Worm (Caenorhabditis elegans): ENCODE data around the gene nhr-5.

nhr-5 gene

DNA sequence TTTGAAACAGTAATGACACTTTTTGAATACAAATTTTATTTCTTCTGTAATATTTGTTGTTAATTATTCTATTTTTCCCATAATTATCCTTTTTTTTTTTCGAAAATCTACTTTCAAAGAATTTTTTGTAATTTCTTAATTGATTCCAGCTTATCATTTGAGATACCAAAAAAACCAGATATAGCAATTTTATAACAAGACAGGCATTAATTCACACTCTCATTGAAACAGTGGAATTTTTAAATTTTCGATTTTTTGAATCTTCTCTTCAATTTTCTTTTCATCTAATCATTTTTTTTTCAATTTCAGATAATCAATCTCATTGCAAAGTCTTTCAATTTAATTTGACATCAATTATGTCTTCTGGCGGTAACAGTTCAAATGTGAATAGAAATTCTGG, at the start of gene nhr-5:
Gene nhr-5 (plus strand): TSS at position 301 of the 400 bp plus-strand sequence.
- TF ChIP-seq ets-7 (tag; optimal IDR thresholded peaks at IDR 0.05) (no peak), scrt-1 (GFP tag; IDR thresholded peaks at IDR 0.05) (no peak), ceh-13 (GFP tag; optimal IDR thresholded peaks at IDR 0.05) (no peak), tbx-37 (GFP tag; conservative IDR thresholded peaks at IDR 0.05) (no peak), hmbx-1 (tag; optimal IDR thresholded peaks at IDR 0.05) (no peak), B0310.2 (tag; optimal IDR thresholded peaks at IDR 0.05) (no peak), flt-1 (GFP tag; IDR thresholded peaks at IDR 0.05) (no peak), ama-1 (optimal IDR thresholded peaks at IDR 0.05) (no peak), sea-1 (GFP tag; conservative IDR thresholded peaks at IDR 0.05) (no peak)

DNA sequence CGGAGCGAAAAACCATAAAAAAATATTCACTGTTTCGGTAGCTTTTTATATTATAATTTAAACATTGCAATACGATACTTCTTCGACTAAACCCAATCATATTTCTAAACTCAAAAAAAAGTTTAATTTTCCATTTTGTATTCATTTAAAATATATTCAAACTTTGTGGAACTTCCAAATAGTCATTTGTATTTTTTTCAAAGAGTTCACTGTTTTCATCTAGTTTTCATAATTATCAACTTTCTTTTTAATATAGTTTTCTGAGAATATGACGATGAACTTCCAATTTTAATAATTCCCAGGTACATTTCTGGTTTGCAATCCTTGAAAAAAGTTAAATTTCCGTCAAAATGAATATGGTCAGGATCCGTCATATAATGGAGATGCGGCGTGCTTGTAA, 38.8 kb upstream of the nhr-5 start, which contains the start of gene cpna-4:
Gene cpna-4 (plus strand): TSS at position 301 of the 400 bp plus-strand sequence.
- TF ChIP-seq flt-1 (GFP tag; IDR thresholded peaks at IDR 0.05), result no peak
- TF ChIP-seq hmbx-1 (tag; optimal IDR thresholded peaks at IDR 0.05), result no peak
- no peak for TF ChIP-seq pes-1 (GFP tag; IDR thresholded peaks at IDR 0.05)
- no peak for TF ChIP-seq tbx-11 (GFP tag; IDR thresholded peaks at IDR 0.05)
- no peak for TF ChIP-seq sea-1 (GFP tag; conservative IDR thresholded peaks at IDR 0.05)
- TF ChIP-seq ceh-13 (GFP tag; optimal IDR thresholded peaks at IDR 0.05), result no peak
- TF ChIP-seq tra-4 (tag; optimal IDR thresholded peaks at IDR 0.05), result no peak
- no peak for TF ChIP-seq tbx-37 (GFP tag; conservative IDR thresholded peaks at IDR 0.05)
- TF ChIP-seq B0310.2 (tag; optimal IDR thresholded peaks at IDR 0.05), result no peak
- no peak for TF ChIP-seq hnd-1 (tag; optimal IDR thresholded peaks at IDR 0.05)
- TF ChIP-seq ets-7 (tag; optimal IDR thresholded peaks at IDR 0.05), result no peak
- no peak for TF ChIP-seq ceh-36 (tag; optimal IDR thresholded peaks at IDR 0.05)
- TF ChIP-seq hmg-4 (GFP tag; optimal IDR thresholded peaks at IDR 0.05), result no peak
- no peak for TF ChIP-seq aly-1 (tag; optimal IDR thresholded peaks at IDR 0.05)
- TF ChIP-seq F13C5.2 (tag; optimal IDR thresholded peaks at IDR 0.05), result no peak
- no peak for TF ChIP-seq scrt-1 (GFP tag; IDR thresholded peaks at IDR 0.05)
- TF ChIP-seq ama-1 (optimal IDR thresholded peaks at IDR 0.05), result no peak

DNA sequence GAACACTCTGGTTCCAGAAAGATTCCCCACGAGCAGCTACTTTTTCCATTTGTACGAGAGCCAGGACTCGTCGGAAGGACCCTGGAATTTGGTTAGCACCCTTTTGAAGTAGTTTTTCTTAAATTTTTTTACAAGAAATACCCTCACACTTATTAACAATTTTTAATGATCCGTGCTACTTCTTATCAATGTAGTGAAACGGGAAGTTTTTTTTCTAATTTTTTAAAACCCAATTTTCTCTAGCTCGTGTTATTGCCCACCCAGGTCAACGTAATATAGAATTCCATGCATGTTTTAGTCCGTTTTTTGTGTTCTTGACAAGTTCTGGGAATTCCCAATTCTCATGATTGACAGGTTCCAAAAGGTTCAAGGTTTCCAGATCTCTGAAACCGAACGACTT, 38.2 kb upstream of the nhr-5 start:
- TF ChIP-seq tbx-37 (GFP tag; conservative IDR thresholded peaks at IDR 0.05) (no peak), scrt-1 (GFP tag; IDR thresholded peaks at IDR 0.05) (no peak), ceh-36 (tag; optimal IDR thresholded peaks at IDR 0.05) (no peak), B0310.2 (tag; optimal IDR thresholded peaks at IDR 0.05) (no peak), hmbx-1 (tag; optimal IDR thresholded peaks at IDR 0.05) (no peak), hnd-1 (tag; optimal IDR thresholded peaks at IDR 0.05) (no peak), flt-1 (GFP tag; IDR thresholded peaks at IDR 0.05) (no peak), ama-1 (optimal IDR thresholded peaks at IDR 0.05) (no peak), ets-7 (tag; optimal IDR thresholded peaks at IDR 0.05) (no peak), hmg-4 (GFP tag; optimal IDR thresholded peaks at IDR 0.05) (no peak), tbx-11 (GFP tag; IDR thresholded peaks at IDR 0.05) (no peak), ceh-13 (GFP tag; optimal IDR thresholded peaks at IDR 0.05) (no peak), F13C5.2 (tag; optimal IDR thresholded peaks at IDR 0.05) (no peak), pes-1 (GFP tag; IDR thresholded peaks at IDR 0.05) (no peak), tra-4 (tag; optimal IDR thresholded peaks at IDR 0.05) (no peak)

DNA sequence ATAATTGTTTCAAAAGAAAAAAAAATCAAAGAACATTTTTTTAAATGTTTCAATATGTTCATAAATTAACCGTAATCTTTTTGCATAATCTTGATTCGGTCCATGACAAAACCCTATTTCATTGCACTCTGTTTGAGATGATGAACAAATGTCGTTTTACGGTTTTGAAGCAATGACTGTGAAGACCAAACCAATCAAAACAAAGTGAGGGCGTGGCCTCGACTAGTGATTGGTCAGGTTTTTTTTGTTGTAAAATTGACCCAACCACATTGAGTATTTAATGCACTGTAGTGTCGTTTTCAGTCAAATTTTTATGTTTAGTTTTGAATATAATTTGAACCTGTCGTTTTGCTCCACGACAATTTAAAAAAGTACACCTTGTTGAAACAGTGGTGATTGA, 22.6 kb upstream of the nhr-5 start:
- no peak for TF ChIP-seq tbx-37 (GFP tag; conservative IDR thresholded peaks at IDR 0.05)
- no peak for TF ChIP-seq tra-4 (tag; optimal IDR thresholded peaks at IDR 0.05)
- TF ChIP-seq F13C5.2 (tag; optimal IDR thresholded peaks at IDR 0.05), result no peak
- no peak for TF ChIP-seq hnd-1 (tag; optimal IDR thresholded peaks at IDR 0.05)

DNA sequence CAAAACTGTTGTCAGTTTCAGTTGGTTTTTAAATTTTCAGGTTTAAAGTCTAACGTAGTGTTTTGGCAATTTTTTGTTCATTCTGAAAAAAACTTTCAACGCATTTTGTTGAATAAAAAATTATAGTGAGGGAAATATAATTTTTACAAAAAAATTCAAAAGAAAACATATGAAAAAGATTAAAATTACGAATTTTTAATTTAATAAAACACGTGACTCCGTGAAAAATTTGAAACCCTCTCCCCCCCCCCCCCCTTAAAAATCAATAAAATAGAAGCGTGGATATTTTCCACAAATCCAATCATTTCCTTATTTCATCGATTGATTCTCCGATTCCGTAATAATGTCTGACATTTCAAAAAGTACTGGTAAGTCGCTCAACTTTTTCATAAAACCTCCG, 21.9 kb upstream of the nhr-5 start, which contains the start of gene Y73F8A.20:
Gene Y73F8A.20 (plus strand): TSS at position 301 of the 400 bp plus-strand sequence.
- no peak for TF ChIP-seq tra-4 (tag; optimal IDR thresholded peaks at IDR 0.05)
- no peak for TF ChIP-seq hmg-4 (GFP tag; optimal IDR thresholded peaks at IDR 0.05)
- no peak for TF ChIP-seq ama-1 (optimal IDR thresholded peaks at IDR 0.05)
- TF ChIP-seq B0310.2 (tag; optimal IDR thresholded peaks at IDR 0.05), result no peak
- TF ChIP-seq sea-1 (GFP tag; conservative IDR thresholded peaks at IDR 0.05), result no peak
- no peak for TF ChIP-seq hnd-1 (tag; optimal IDR thresholded peaks at IDR 0.05)
- no peak for TF ChIP-seq aly-1 (tag; optimal IDR thresholded peaks at IDR 0.05)
- no peak for TF ChIP-seq hmbx-1 (tag; optimal IDR thresholded peaks at IDR 0.05)
- TF ChIP-seq ets-7 (tag; optimal IDR thresholded peaks at IDR 0.05), result no peak
- no peak for TF ChIP-seq F13C5.2 (tag; optimal IDR thresholded peaks at IDR 0.05)
- TF ChIP-seq ceh-13 (GFP tag; optimal IDR thresholded peaks at IDR 0.05), result no peak

DNA sequence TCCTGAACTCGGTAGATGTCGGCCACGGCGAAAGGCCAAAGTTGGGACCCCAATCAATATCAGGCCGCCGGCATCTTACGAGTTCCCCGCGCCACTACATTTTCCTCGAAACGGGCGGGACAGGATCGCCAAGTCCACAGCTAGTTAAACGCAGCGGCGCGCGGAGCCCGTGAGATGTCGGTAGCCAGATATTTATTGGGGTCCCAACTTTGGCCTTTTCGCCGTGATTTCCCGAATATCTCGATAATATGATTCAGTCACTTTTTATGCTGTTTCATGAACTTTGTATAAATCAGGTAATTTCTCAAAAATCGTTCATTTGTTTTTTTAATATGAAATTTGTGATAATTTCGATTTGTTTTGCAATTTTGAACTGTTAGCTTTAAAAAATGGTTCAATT, 18.3 kb upstream of the nhr-5 start:
- TF ChIP-seq ama-1 (optimal IDR thresholded peaks at IDR 0.05), result no peak
- no peak for TF ChIP-seq ets-7 (tag; optimal IDR thresholded peaks at IDR 0.05)
- TF ChIP-seq tbx-11 (GFP tag; IDR thresholded peaks at IDR 0.05), result no peak
- TF ChIP-seq sea-1 (GFP tag; conservative IDR thresholded peaks at IDR 0.05), result no peak
- TF ChIP-seq ceh-13 (GFP tag; optimal IDR thresholded peaks at IDR 0.05), result no peak
- TF ChIP-seq hnd-1 (tag; optimal IDR thresholded peaks at IDR 0.05), result no peak
- TF ChIP-seq hmg-4 (GFP tag; optimal IDR thresholded peaks at IDR 0.05), result no peak

DNA sequence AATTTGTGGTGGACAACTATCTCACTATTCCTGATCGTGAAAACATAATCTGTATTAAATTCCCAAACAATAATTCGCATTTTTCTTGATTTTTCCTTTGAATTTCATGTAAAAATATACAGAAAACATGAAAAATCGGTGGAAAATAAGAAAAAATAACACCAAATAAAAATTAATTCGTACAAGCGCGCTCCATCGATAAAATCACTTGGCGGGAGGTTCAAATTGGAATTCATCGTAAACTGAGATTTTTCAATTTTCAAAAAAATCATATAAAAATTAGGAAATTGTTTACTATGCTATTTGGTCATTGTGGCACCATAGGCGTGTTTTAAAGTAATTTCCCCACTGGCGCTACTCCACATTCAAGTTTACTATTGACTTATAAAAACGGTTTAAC, 17.5 kb upstream of the nhr-5 start:
- TF ChIP-seq ama-1 (optimal IDR thresholded peaks at IDR 0.05) (no peak), aly-1 (tag; optimal IDR thresholded peaks at IDR 0.05) (no peak), ceh-36 (tag; optimal IDR thresholded peaks at IDR 0.05) (no peak), tbx-37 (GFP tag; conservative IDR thresholded peaks at IDR 0.05) (no peak), tbx-11 (GFP tag; IDR thresholded peaks at IDR 0.05) (no peak), flt-1 (GFP tag; IDR thresholded peaks at IDR 0.05) (no peak), B0310.2 (tag; optimal IDR thresholded peaks at IDR 0.05) (no peak), pes-1 (GFP tag; IDR thresholded peaks at IDR 0.05) (no peak), hmg-4 (GFP tag; optimal IDR thresholded peaks at IDR 0.05) (no peak), ets-7 (tag; optimal IDR thresholded peaks at IDR 0.05) (no peak), ceh-13 (GFP tag; optimal IDR thresholded peaks at IDR 0.05) (no peak), hmbx-1 (tag; optimal IDR thresholded peaks at IDR 0.05) (no peak)

DNA sequence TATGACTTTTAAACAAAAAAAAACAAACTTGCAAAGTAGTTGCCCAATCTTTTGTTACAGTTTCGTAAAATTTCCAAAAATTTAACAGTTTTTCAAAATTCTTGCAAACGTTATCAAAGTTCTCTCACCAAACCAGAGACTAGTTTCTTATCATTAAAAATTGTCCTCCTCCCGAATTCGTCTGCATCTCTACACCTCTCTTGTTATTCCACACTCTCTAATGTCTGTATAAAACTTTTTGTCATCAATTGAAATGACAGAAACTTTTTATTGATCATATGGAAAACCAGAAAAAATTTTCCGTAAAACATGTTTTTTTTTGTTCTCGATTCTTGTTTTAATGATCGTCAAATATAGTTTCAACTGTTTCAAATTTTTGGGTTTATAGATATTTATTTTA, 14.9 kb upstream of the nhr-5 start:
- no peak for TF ChIP-seq ama-1 (optimal IDR thresholded peaks at IDR 0.05)
- no peak for TF ChIP-seq hmbx-1 (tag; optimal IDR thresholded peaks at IDR 0.05)
- no peak for TF ChIP-seq aly-1 (tag; optimal IDR thresholded peaks at IDR 0.05)
